Worm (Caenorhabditis elegans) whole organism, midembryonic: ENCODE measurements around the gene R102.4.

Source experiments
- T22C8.4 ChIP-seq: fragments of 200-800 bp; sonication (Bioruptor generic); IDR thresholded peaks from 2 replicates; pipeline ENCODE4 v1.3.6; 2022; ENCODE audit warnings: missing genetic modification characterization, missing compliant biosample characterization
- cog-1 ChIP-seq: sonication (generic microtip); optimal IDR thresholded peaks from 2 replicates; lab custom pipeline; 2016; ENCODE audit warnings: missing genetic modification characterization, missing compliant biosample characterization
- flt-1 ChIP-seq: fragments of 200-800 bp; sonication (Bioruptor generic); IDR thresholded peaks from 2 replicates; pipeline ENCODE4 v1.3.6; 2022; ENCODE audit warnings: missing genetic modification characterization, missing compliant biosample characterization
- klf-2 ChIP-seq: fragments of 200-800 bp; sonication (Bioruptor generic); conservative IDR thresholded peaks from 2 replicates; pipeline ENCODE4 v1.3.6; 2022; ENCODE audit warnings: missing genetic modification reagents, missing genetic modification characterization, missing compliant biosample characterization
- med-1 ChIP-seq: sonication (generic microtip); optimal IDR thresholded peaks from 2 replicates; lab custom pipeline; 2017; ENCODE audit warnings: missing genetic modification characterization, mild to moderate bottlenecking, missing compliant biosample characterization, antibody characterized with exemption, missing genetic modification reagents; ENCODE audit not compliant: insufficient read depth
- ref-1 ChIP-seq: fragments of 200-800 bp; sonication (Bioruptor generic); conservative IDR thresholded peaks from 2 replicates; pipeline ENCODE4 v1.3.6; 2022; ENCODE audit warnings: missing genetic modification reagents, missing genetic modification characterization, missing compliant biosample characterization
- tab-1 ChIP-seq: fragments of 200-800 bp; sonication (Bioruptor generic); IDR thresholded peaks from 2 replicates; pipeline ENCODE4 v1.3.6; 2022; ENCODE audit warnings: missing genetic modification characterization, missing compliant biosample characterization
- ztf-23 ChIP-seq: fragments of 200-800 bp; sonication (Bioruptor generic); IDR thresholded peaks from 2 replicates; pipeline ENCODE4 v1.3.6; 2022; ENCODE audit warnings: missing genetic modification reagents, missing genetic modification characterization, missing compliant biosample characterization
- ztf-29 ChIP-seq: fragments of 200-800 bp; sonication (Bioruptor generic); IDR thresholded peaks from 2 replicates; pipeline ENCODE4 v1.3.6; 2022; ENCODE audit warnings: missing genetic modification reagents, missing genetic modification characterization, missing compliant biosample characterization

The R102.4 gene

ce11 chrIV:10714594-10714993 lies 19.5 kb upstream of the R102.4 start:
- TF ChIP-seq med-1 (GFP tag; lab: Kevin White, UChicago) (no peak), ztf-23 (GFP tag; lab: Robert Waterston, UW) (no peak), ref-1 (no peak), tab-1 (GFP tag; lab: Robert Waterston, UW) (no peak), cog-1 (tag; lab: Kevin White, UChicago) (no peak), ztf-29 (GFP tag; lab: Robert Waterston, UW) (no peak), T22C8.4 (GFP tag; lab: Robert Waterston, UW) (no peak), flt-1 (no peak), klf-2 (GFP tag; lab: Robert Waterston, UW) (no peak)

DNA sequence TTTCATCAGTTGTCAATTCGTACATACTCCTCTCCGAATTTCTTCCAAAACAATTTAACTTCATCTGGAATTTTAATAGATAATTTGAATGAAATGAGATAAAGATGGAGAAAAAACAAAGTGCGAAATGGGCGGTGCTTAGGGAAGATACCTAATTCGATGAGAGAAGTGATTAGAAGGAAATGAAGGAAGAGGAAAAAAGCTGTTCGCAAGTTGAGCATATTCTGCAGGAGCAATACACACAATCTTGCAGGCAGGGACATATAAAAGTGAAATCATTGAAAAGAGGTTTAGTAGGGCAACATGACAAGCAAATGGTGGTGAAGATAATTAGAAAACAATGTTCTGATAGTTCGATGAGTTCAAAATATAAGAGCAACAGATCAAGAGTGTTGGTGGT lies 16.6 kb upstream of the R102.4 start, which contains the start of gene glb-21:
glb-21 (minus strand) TSS at position 66 of the 400 bp plus-strand sequence.
- TF ChIP-seq flt-1 (no peak), klf-2 (GFP tag; lab: Robert Waterston, UW) (no peak), ztf-29 (GFP tag; lab: Robert Waterston, UW) (no peak), T22C8.4 (GFP tag; lab: Robert Waterston, UW) (no peak), ref-1 (no peak), cog-1 (tag; lab: Kevin White, UChicago) (no peak), ztf-23 (GFP tag; lab: Robert Waterston, UW) (no peak), med-1 (GFP tag; lab: Kevin White, UChicago) (no peak), tab-1 (GFP tag; lab: Robert Waterston, UW) (no peak)

DNA sequence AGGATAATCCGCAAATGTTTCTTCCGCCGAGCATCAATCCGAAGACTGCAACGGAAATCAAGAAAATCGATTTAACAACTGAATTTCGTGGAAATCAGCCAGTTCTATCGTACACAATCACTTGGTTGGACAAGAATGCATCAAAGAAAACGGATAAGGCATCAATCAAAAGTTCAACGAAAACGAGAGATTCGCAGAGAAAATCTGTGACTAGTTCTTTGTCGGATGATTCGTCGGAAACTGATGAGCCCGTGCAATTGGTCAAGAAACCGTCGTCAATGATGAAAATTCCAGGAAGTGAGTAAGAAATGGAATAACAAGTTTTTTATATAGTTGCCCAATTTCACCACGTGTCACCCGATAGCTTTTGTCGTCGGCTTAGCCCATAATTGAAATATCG lies 11.0 kb upstream of the R102.4 start, which contains the start of gene R102.6:
R102.6 (minus strand) TSS at position 101 of the 400 bp plus-strand sequence.
- no peak for TF ChIP-seq med-1 (GFP tag; lab: Kevin White, UChicago)
- TF ChIP-seq klf-2 (GFP tag; lab: Robert Waterston, UW): no peak
- no peak for TF ChIP-seq ztf-29 (GFP tag; lab: Robert Waterston, UW)
- TF ChIP-seq ztf-23 (GFP tag; lab: Robert Waterston, UW): no peak
- no peak for TF ChIP-seq flt-1
- no peak for TF ChIP-seq ref-1
- TF ChIP-seq cog-1 (tag; lab: Kevin White, UChicago): no peak
- no peak for TF ChIP-seq T22C8.4 (GFP tag; lab: Robert Waterston, UW)
- no peak for TF ChIP-seq tab-1 (GFP tag; lab: Robert Waterston, UW)

- TF ChIP-seq ref-1 (no peak), tab-1 (GFP tag; lab: Robert Waterston, UW) (no peak), cog-1 (tag; lab: Kevin White, UChicago) (no peak), ztf-29 (GFP tag; lab: Robert Waterston, UW) (no peak), med-1 (GFP tag; lab: Kevin White, UChicago) (no peak), ztf-23 (GFP tag; lab: Robert Waterston, UW) (no peak)
These were observed 10.1 kb upstream of the R102.4 start, which contains the start of gene R102.10 for ce11 chrIV:10705176-10705575. TSS of gene R102.10 (plus strand) at chrIV:10705476.

DNA sequence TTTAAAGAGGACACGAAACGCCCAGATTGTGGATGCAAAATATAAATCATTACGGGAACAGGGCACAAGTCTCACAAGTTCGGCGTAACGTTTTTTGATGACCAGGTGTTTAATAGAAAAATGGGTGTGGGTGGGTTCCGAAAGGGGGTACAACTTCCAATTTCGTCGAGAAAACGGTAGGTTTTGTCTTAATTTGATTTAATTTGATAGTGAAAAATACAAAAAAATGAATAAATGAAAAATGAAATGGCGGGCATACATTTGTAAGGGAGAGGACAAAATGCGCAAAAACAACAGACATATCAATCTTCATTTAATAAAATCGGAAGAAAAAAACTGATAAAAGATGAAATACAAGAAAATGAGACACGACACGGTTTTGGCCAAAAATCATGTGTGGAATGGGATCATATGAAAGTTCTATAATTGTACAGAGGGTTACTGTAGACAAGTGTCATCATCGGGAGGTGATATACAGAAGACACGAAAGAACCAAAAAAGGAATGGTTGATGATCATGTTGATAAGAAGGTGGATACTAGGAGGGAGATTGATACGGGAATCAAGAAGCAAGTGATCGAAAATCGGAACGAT lies 6.9 kb upstream of the R102.4 start:
- TF ChIP-seq tab-1 (GFP tag; lab: Robert Waterston, UW): no peak
- TF ChIP-seq ref-1: no peak
- no peak for TF ChIP-seq cog-1 (tag; lab: Kevin White, UChicago)
- TF ChIP-seq med-1 (GFP tag; lab: Kevin White, UChicago): no peak
- TF ChIP-seq ztf-23 (GFP tag; lab: Robert Waterston, UW): no peak
- no peak for TF ChIP-seq klf-2 (GFP tag; lab: Robert Waterston, UW)
- no peak for TF ChIP-seq flt-1
- TF ChIP-seq T22C8.4 (GFP tag; lab: Robert Waterston, UW): no peak

DNA sequence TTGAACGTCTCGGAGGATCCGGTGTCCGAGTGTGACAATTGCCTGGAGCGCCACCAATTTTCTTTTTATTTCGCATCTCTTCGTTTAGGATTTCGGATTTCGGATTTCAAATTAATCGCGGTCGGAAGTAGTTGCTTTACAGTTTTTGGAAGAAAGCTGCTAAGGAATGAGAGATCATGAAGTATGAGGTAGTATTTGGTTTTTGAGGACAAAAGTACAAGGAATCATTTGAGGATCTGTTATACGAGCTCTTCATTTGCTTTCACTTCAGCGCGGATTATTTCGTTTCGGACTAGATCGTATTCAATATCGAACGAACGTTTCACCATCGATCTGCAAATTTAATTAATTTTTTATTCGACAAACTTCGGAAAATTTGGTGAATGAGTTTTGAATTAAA lies 4.6 kb upstream of the R102.4 start, which contains the start of gene R102.11:
R102.11 (minus strand) TSS at position 101 of the 400 bp plus-strand sequence.
- no peak for TF ChIP-seq klf-2 (GFP tag; lab: Robert Waterston, UW)
- no peak for TF ChIP-seq ref-1
- no peak for TF ChIP-seq flt-1
- no peak for TF ChIP-seq tab-1 (GFP tag; lab: Robert Waterston, UW)
- TF ChIP-seq T22C8.4 (GFP tag; lab: Robert Waterston, UW): no peak
- TF ChIP-seq ztf-29 (GFP tag; lab: Robert Waterston, UW): no peak

DNA sequence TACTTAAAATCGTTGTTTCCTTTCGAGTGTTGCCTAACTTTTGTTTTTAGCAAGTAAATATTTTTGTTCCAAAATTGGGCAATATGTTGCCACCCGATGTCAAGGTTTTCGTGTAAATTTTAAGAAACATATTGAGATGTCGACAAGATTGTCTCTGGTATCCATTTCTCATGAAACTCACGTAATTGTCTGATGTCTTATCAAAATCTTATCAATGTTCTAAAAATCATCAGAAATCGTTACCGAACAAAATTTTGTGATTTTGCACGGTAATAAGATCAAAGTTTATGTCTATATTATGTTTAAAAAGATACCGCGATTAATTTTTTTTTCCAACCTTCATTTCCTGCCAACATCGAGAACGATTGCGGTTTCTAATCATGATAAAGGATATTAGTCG lies 3.9 kb upstream of the R102.4 start:
- TF ChIP-seq cog-1 (tag; lab: Kevin White, UChicago) (no peak), T22C8.4 (GFP tag; lab: Robert Waterston, UW) (no peak), ztf-23 (GFP tag; lab: Robert Waterston, UW) (no peak), tab-1 (GFP tag; lab: Robert Waterston, UW) (no peak)

- TF ChIP-seq ztf-29 (GFP tag; lab: Robert Waterston, UW) (no peak), tab-1 (GFP tag; lab: Robert Waterston, UW) (0 out of 2 replicates have a peak, but pooled peaks have one; percentile 29), ref-1 (no peak)
These were observed 3.4 kb upstream of the R102.4 start for ce11 chrIV:10698486-10698885.

- no peak for TF ChIP-seq tab-1 (GFP tag; lab: Robert Waterston, UW)
- TF ChIP-seq klf-2 (GFP tag; lab: Robert Waterston, UW): no peak
- no peak for TF ChIP-seq ref-1
- TF ChIP-seq cog-1 (tag; lab: Kevin White, UChicago): no peak
- no peak for TF ChIP-seq flt-1
- TF ChIP-seq ztf-23 (GFP tag; lab: Robert Waterston, UW): no peak
- TF ChIP-seq ztf-29 (GFP tag; lab: Robert Waterston, UW): no peak
- no peak for TF ChIP-seq T22C8.4 (GFP tag; lab: Robert Waterston, UW)
- TF ChIP-seq med-1 (GFP tag; lab: Kevin White, UChicago): no peak
These were observed 2.2 kb upstream of the R102.4 start, which contains the start of gene allo-1 for ce11 chrIV:10697022-10697979. TSS of gene allo-1 (minus strand) at chrIV:10697072.
